Worm (Caenorhabditis elegans) whole organism, early embryonic: Measurements from ENCODE around the gene Y43F8C.17.
A peak's percentile ranks its signal among the peaks of the same experiment; 100 is the strongest.

ENCODE experiments used
- ama-1 ChIP-seq: fragments of 150-350 bp; optimal IDR thresholded peaks from 2 replicates; lab custom pipeline; 2014
- ceh-36 ChIP-seq: sonication (generic microtip); optimal IDR thresholded peaks from 2 replicates; lab custom pipeline; 2016; ENCODE audit warnings: missing genetic modification characterization, inconsistent platforms, missing compliant biosample characterization
- ets-7 ChIP-seq: sonication (generic microtip); optimal IDR thresholded peaks from 2 replicates; lab custom pipeline; 2016; ENCODE audit warnings: missing genotype, missing genetic modification characterization, missing compliant biosample characterization
- flt-1 ChIP-seq: fragments of 200-800 bp; sonication (Bioruptor generic); IDR thresholded peaks from 2 replicates; pipeline ENCODE4 v1.3.6; 2022; ENCODE audit warnings: missing genetic modification characterization, missing compliant biosample characterization

DNA sequence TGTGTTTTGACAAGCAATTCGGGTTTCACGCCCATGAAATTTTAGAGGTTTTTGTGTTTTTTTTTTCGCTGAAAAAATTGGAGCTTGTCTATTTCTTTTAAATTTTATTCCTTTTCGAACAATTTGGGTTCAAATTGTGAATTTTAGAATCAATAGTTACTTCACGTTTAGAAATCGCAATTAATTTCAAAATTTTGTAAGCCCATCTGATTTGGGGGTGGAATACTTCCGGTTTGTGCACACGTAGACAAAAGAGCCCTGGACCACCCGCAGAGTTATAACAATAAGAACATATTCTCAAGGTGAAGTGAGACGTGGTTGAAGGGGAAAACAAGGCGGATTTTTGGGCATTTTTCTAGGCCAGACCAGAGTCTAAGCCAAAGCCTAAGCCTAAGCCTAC, 3.3 kb downstream of the Y43F8C.17 start, which contains the start of gene Y116F11A.6:
- TF ChIP-seq ama-1 (lab: Kevin White, UChicago) (no peak), ets-7 (tag; lab: Kevin White, UChicago) (peak; percentile 69), ceh-36 (no peak), flt-1 (no peak)
